Fruit fly (Drosophila melanogaster) whole organism, embryonic: ENCODE results near the gene CG17029.

Source experiments
- ATbp ChIP-seq: fragments of 200-800 bp; sonication (Bioruptor generic); optimal IDR thresholded peaks from 2 replicates; lab custom pipeline; 2017; ENCODE audit warnings: missing biosample characterization, mild to moderate bottlenecking, missing genetic modification characterization, missing genetic modification reagents
- Aef1 ChIP-seq: fragments of 200-800 bp; sonication (Bioruptor generic); IDR thresholded peaks from 3 replicates; pipeline ENCODE4 v1.3.6; 2022; ENCODE audit warnings: missing biosample characterization, missing genetic modification characterization
- Atf6 ChIP-seq: fragments of 200-800 bp; sonication (Bioruptor generic); IDR thresholded peaks from 2 replicates; pipeline ENCODE4 v1.3.6; 2022; ENCODE audit warnings: missing biosample characterization, missing genetic modification characterization
- CG10267 ChIP-seq: fragments of 200-800 bp; sonication (Bioruptor generic); optimal IDR thresholded peaks from 2 replicates; lab custom pipeline; 2018; ENCODE audit warnings: missing biosample characterization, mild to moderate bottlenecking, missing genetic modification characterization, moderate library complexity
- CG10979 ChIP-seq: fragments of 200-800 bp; sonication (Bioruptor generic); optimal IDR thresholded peaks from 2 replicates; lab custom pipeline; 2018; ENCODE audit warnings: missing biosample characterization, mild to moderate bottlenecking, missing genetic modification characterization, moderate library complexity
- CG11695 ChIP-seq: fragments of 200-800 bp; sonication (Bioruptor generic); IDR thresholded peaks from 3 replicates; pipeline ENCODE4 v1.3.6; 2022; ENCODE audit warnings: missing biosample characterization, missing genetic modification characterization
- CG12104 ChIP-seq: fragments of 200-800 bp; sonication (Bioruptor generic); optimal IDR thresholded peaks from 3 replicates; lab custom pipeline; 2016; ENCODE audit warnings: missing biosample characterization, missing genetic modification characterization
- CG13624 ChIP-seq: fragments of 200-800 bp; sonication (Bioruptor generic); optimal IDR thresholded peaks from 2 replicates; lab custom pipeline; 2016; ENCODE audit warnings: missing biosample characterization, missing genetic modification characterization
- CG14050 ChIP-seq: fragments of 200-800 bp; sonication (Bioruptor generic); IDR thresholded peaks from 3 replicates; pipeline ENCODE4 v1.3.6; 2022; ENCODE audit warnings: missing biosample characterization, missing genetic modification characterization
- CG14710 ChIP-seq: fragments of 200-800 bp; sonication (Bioruptor generic); optimal IDR thresholded peaks from 3 replicates; lab custom pipeline; 2019; ENCODE audit warnings: missing biosample characterization, mild to moderate bottlenecking, missing genetic modification characterization, moderate library complexity
- CG15073 ChIP-seq: fragments of 200-800 bp; sonication (Bioruptor generic); optimal IDR thresholded peaks from 2 replicates; lab custom pipeline; 2016; ENCODE audit warnings: missing biosample characterization, missing genetic modification characterization
- CG1647 ChIP-seq: fragments of 200-800 bp; sonication (Bioruptor generic); optimal IDR thresholded peaks from 3 replicates; lab custom pipeline; 2016; ENCODE audit warnings: missing biosample characterization, missing genetic modification characterization
- CG16815 ChIP-seq: fragments of 200-800 bp; sonication (Bioruptor generic); optimal IDR thresholded peaks from 3 replicates; lab custom pipeline; 2017; ENCODE audit warnings: missing biosample characterization, mild to moderate bottlenecking, missing genetic modification characterization
- CG17328 ChIP-seq: fragments of 200-800 bp; sonication (Bioruptor generic); IDR thresholded peaks from 2 replicates; pipeline ENCODE4 v1.3.6; 2022; ENCODE audit warnings: missing biosample characterization, missing genetic modification characterization
- CG17361 ChIP-seq: fragments of 200-800 bp; sonication (Bioruptor generic); IDR thresholded peaks from 3 replicates; pipeline ENCODE4 v1.3.6; 2022; ENCODE audit warnings: missing biosample characterization, missing genetic modification characterization
- CG2678 ChIP-seq: fragments of 200-800 bp; sonication (Bioruptor generic); optimal IDR thresholded peaks from 3 replicates; lab custom pipeline; 2019; ENCODE audit warnings: missing biosample characterization, mild to moderate bottlenecking, missing genetic modification characterization, moderate library complexity
- CG4424 ChIP-seq: fragments of 200-800 bp; sonication (Bioruptor generic); optimal IDR thresholded peaks from 3 replicates; lab custom pipeline; 2016; ENCODE audit warnings: missing biosample characterization, missing genetic modification characterization
- CG7271 ChIP-seq: fragments of 200-800 bp; sonication (Bioruptor generic); optimal IDR thresholded peaks from 2 replicates; lab custom pipeline; 2018; ENCODE audit warnings: missing biosample characterization, mild to moderate bottlenecking, missing genetic modification characterization, moderate library complexity
- CG9215 ChIP-seq: fragments of 200-800 bp; sonication (Bioruptor generic); IDR thresholded peaks from 2 replicates; pipeline ENCODE4 v1.3.6; 2022; ENCODE audit warnings: missing biosample characterization, missing genetic modification characterization
- Dip3 ChIP-seq: fragments of 200-800 bp; sonication (Bioruptor generic); optimal IDR thresholded peaks from 3 replicates; lab custom pipeline; 2016; ENCODE audit warnings: missing biosample characterization, missing genetic modification characterization
- Doc2 ChIP-seq: fragments of 200-800 bp; sonication (Bioruptor generic); IDR thresholded peaks from 2 replicates; pipeline ENCODE4 v1.3.6; 2022; ENCODE audit warnings: missing biosample characterization, missing genetic modification characterization
- E2f1 ChIP-seq: fragments of 200-800 bp; sonication (Bioruptor generic); IDR thresholded peaks from 2 replicates; pipeline ENCODE4 v1.3.6; 2022; ENCODE audit warnings: missing biosample characterization, missing genetic modification characterization
- H15 ChIP-seq: fragments of 200-800 bp; sonication (Bioruptor generic); IDR thresholded peaks from 3 replicates; pipeline ENCODE4 v1.3.6; 2022; ENCODE audit warnings: missing biosample characterization, missing genetic modification characterization
- Hmr ChIP-seq: fragments of 200-800 bp; sonication (Bioruptor generic); optimal IDR thresholded peaks from 3 replicates; lab custom pipeline; 2017; ENCODE audit warnings: mild to moderate bottlenecking, missing biosample characterization, missing genetic modification reagents, missing genetic modification characterization
- Jarid2 ChIP-seq: fragments of 200-800 bp; sonication (Bioruptor generic); optimal IDR thresholded peaks from 3 replicates; lab custom pipeline; 2017; ENCODE audit warnings: mild to moderate bottlenecking, missing biosample characterization, missing genetic modification reagents, missing genetic modification characterization
- Meics ChIP-seq: fragments of 200-800 bp; sonication (Bioruptor generic); optimal IDR thresholded peaks from 2 replicates; lab custom pipeline; 2017; ENCODE audit warnings: missing biosample characterization, mild to moderate bottlenecking, missing genetic modification characterization
- Nf-YC ChIP-seq: fragments of 200-800 bp; optimal IDR thresholded peaks from 3 replicates; lab custom pipeline; 2019; ENCODE audit warnings: missing biosample characterization, mild to moderate bottlenecking, missing genetic modification characterization, moderate library complexity
- Optix ChIP-seq: fragments of 200-800 bp; sonication (Bioruptor generic); IDR thresholded peaks from 3 replicates; pipeline ENCODE4 v1.3.6; 2022; ENCODE audit warnings: missing biosample characterization, missing genetic modification characterization
- Ptx1 ChIP-seq: fragments of 200-800 bp; sonication (Bioruptor generic); IDR thresholded peaks from 2 replicates; pipeline ENCODE4 v1.3.6; 2022; ENCODE audit warnings: missing biosample characterization, missing genetic modification characterization
- Rfx ChIP-seq: fragments of 200-800 bp; sonication (Bioruptor generic); IDR thresholded peaks from 2 replicates; pipeline ENCODE4 v1.3.6; 2022; ENCODE audit warnings: missing biosample characterization, missing genetic modification characterization
- Taf1 ChIP-seq: fragments of 200-800 bp; sonication (Bioruptor generic); IDR thresholded peaks from 2 replicates; pipeline ENCODE4 v1.3.6; 2022; ENCODE audit warnings: missing biosample characterization, missing genetic modification characterization
- ase ChIP-seq: fragments of 200-800 bp; sonication (Bioruptor generic); IDR thresholded peaks from 3 replicates; pipeline ENCODE4 v1.3.6; 2022; ENCODE audit warnings: missing biosample characterization, missing genetic modification characterization
- bcd ChIP-seq: fragments of 200-800 bp; sonication (Bioruptor generic); optimal IDR thresholded peaks from 2 replicates; lab custom pipeline; 2017; ENCODE audit warnings: missing biosample characterization, mild to moderate bottlenecking, missing genetic modification characterization
- disco-r ChIP-seq: fragments of 200-800 bp; sonication (Bioruptor generic); optimal IDR thresholded peaks from 2 replicates; lab custom pipeline; 2016; ENCODE audit warnings: missing biosample characterization, missing genetic modification characterization
- fd64A ChIP-seq: fragments of 200-800 bp; sonication (Bioruptor generic); optimal IDR thresholded peaks from 3 replicates; lab custom pipeline; 2018; ENCODE audit warnings: missing biosample characterization, mild to moderate bottlenecking, missing genetic modification characterization
- ftz-f1 ChIP-seq: fragments of 200-800 bp; sonication (Bioruptor generic); optimal IDR thresholded peaks from 2 replicates; lab custom pipeline; 2016; ENCODE audit warnings: missing biosample characterization, missing genetic modification characterization
- gce ChIP-seq: fragments of 200-800 bp; sonication (Bioruptor generic); IDR thresholded peaks from 3 replicates; pipeline ENCODE4 v1.3.6; 2022; ENCODE audit warnings: missing biosample characterization, missing genetic modification characterization
- gcm ChIP-seq: fragments of 200-800 bp; sonication (Bioruptor generic); optimal IDR thresholded peaks from 2 replicates; lab custom pipeline; 2019; ENCODE audit warnings: missing biosample characterization, mild to moderate bottlenecking, missing genetic modification characterization, moderate library complexity
- grau ChIP-seq: fragments of 200-800 bp; optimal IDR thresholded peaks from 3 replicates; lab custom pipeline; 2019; ENCODE audit warnings: missing biosample characterization, mild to moderate bottlenecking, missing genetic modification characterization, moderate library complexity
- gsb ChIP-seq: fragments of 200-800 bp; sonication (Bioruptor generic); IDR thresholded peaks from 2 replicates; pipeline ENCODE4 v1.3.6; 2022; ENCODE audit warnings: missing biosample characterization, missing genetic modification characterization
- lilli ChIP-seq: fragments of 200-800 bp; sonication (Bioruptor generic); optimal IDR thresholded peaks from 3 replicates; lab custom pipeline; 2016; ENCODE audit warnings: missing biosample characterization, missing genetic modification characterization
- mam ChIP-seq: fragments of 200-800 bp; sonication (Bioruptor generic); optimal IDR thresholded peaks from 3 replicates; lab custom pipeline; 2016; ENCODE audit warnings: missing biosample characterization, missing genetic modification characterization
- onecut ChIP-seq: fragments of 200-800 bp; sonication (Bioruptor generic); IDR thresholded peaks from 2 replicates; pipeline ENCODE4 v1.3.6; 2022; ENCODE audit warnings: missing biosample characterization, missing genetic modification characterization
- pfk ChIP-seq: fragments of 200-800 bp; sonication (Bioruptor generic); optimal IDR thresholded peaks from 2 replicates; lab custom pipeline; 2018; ENCODE audit warnings: missing biosample characterization, mild to moderate bottlenecking, missing genetic modification characterization, moderate library complexity
- rib ChIP-seq: fragments of 200-800 bp; sonication (Bioruptor generic); IDR thresholded peaks from 2 replicates; pipeline ENCODE4 v1.3.6; 2022; ENCODE audit warnings: missing biosample characterization, missing genetic modification characterization
- row ChIP-seq: fragments of 200-800 bp; sonication (Bioruptor generic); IDR thresholded peaks from 3 replicates; pipeline ENCODE4 v1.3.6; 2022; ENCODE audit warnings: missing biosample characterization, missing genetic modification characterization
- shn ChIP-seq: fragments of 200-800 bp; sonication (Bioruptor generic); optimal IDR thresholded peaks from 3 replicates; lab custom pipeline; 2016; ENCODE audit warnings: missing biosample characterization, missing genetic modification characterization
- sob ChIP-seq: fragments of 200-800 bp; sonication (Bioruptor generic); IDR thresholded peaks from 2 replicates; pipeline ENCODE4 v1.3.6; 2022; ENCODE audit warnings: missing biosample characterization, missing genetic modification characterization
- ssp ChIP-seq: fragments of 200-800 bp; sonication (Bioruptor generic); IDR thresholded peaks from 2 replicates; pipeline ENCODE4 v1.3.6; 2022; ENCODE audit warnings: missing biosample characterization, missing genetic modification characterization
- tgo ChIP-seq: fragments of 200-800 bp; sonication (Bioruptor generic); IDR thresholded peaks from 3 replicates; pipeline ENCODE4 v1.3.6; 2022; ENCODE audit warnings: missing biosample characterization, missing genetic modification characterization
- ttk ChIP-seq: fragments of 200-800 bp; sonication (Bioruptor generic); IDR thresholded peaks from 2 replicates; pipeline ENCODE4 v2.1.2; 2022; ENCODE audit warnings: missing biosample characterization, missing genetic modification characterization
- z ChIP-seq: fragments of 200-800 bp; sonication (Bioruptor generic); IDR thresholded peaks from 3 replicates; pipeline ENCODE4 v1.3.6; 2022; ENCODE audit warnings: missing biosample characterization, missing genetic modification characterization

Gene CG17029

DNA sequence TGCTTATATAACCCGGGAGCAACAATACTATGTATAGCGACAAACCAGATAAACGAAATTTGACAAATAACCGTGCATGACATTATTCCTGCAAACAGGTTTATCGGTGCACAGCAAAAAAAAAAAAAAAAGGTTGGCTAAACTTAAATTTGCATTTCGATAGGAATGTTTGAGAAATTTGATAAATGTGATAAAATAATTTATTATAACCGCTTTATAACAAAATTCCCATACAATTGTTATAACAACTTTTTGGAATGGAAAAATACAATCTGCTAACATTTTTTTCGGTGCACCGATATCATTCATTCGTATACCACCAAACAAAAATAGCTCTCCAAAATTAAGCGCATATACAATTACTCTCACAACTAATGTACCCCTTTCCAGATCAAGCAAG lies 895 bp downstream of the CG17029 start (continued):
- TF ChIP-seq ase (GFP tag; lab: Robert Waterston, UW) (peak; percentile 64; the same call in 2 of the 3 replicates), Doc2 (no peak), fd64A (no peak), row (GFP tag; lab: Robert Waterston, UW) (peak; percentile 72), CG11695 (peak; percentile 73), Atf6 (peak; percentile 52; the same call in 1 of the 2 replicates), CG12104 (peak; percentile 12), CG13624 (GFP tag; lab: Kevin White, UChicago) (peak; percentile 35), CG15073 (no peak), tgo (peak; percentile 77), shn (no peak), CG14050 (GFP tag; lab: Robert Waterston, UW) (no peak), CG14710 (tag; lab: Kevin White, UChicago) (peak; percentile 7), H15 (GFP tag; lab: Robert Waterston, UW) (peak; percentile 37; the same call in 2 of the 3 replicates), Hmr (GFP tag; lab: Kevin White, UChicago) (no peak), Jarid2 (no peak), z (no peak), ssp (peak; percentile 27; the same call in 1 of the 2 replicates), Dip3 (GFP tag; lab: Kevin White, UChicago) (no peak), CG17361 (peak; percentile 52; the same call in 2 of the 3 replicates), rib (no peak), Taf1 (0 out of 2 replicates have a peak, but pooled peaks have one; percentile 31), ATbp (GFP tag; lab: Kevin White, UChicago) (peak; percentile 26), CG10979 (tag; lab: Kevin White, UChicago) (peak; percentile 44), Nf-YC (tag; lab: Kevin White, UChicago) (peak; percentile 11), ftz-f1 (GFP tag; lab: Kevin White, UChicago) (no peak), CG16815 (GFP tag; lab: Kevin White, UChicago) (no peak), grau (tag; lab: Kevin White, UChicago) (peak; percentile 44), Optix (GFP tag; lab: Robert Waterston, UW) (no peak), onecut (GFP tag; lab: Robert Waterston, UW) (0 out of 2 replicates have a peak, but pooled peaks have one; percentile 8), Ptx1 (GFP tag; lab: Robert Waterston, UW) (peak; percentile 84), gsb (GFP tag; lab: Robert Waterston, UW) (peak; percentile 71), ttk (GFP tag; lab: Robert Waterston, UW) (peak; percentile 59), disco-r (GFP tag; lab: Kevin White, UChicago) (no peak), CG10267 (tag; lab: Kevin White, UChicago) (peak; percentile 23), bcd (GFP tag; lab: Kevin White, UChicago) (peak; percentile 39), lilli (GFP tag; lab: Kevin White, UChicago) (peak; percentile 47), Aef1 (GFP tag; lab: Robert Waterston, UW) (peak; percentile 50), CG17328 (GFP tag; lab: Robert Waterston, UW) (peak; percentile 46; the same call in 1 of the 2 replicates), CG7271 (no peak), E2f1 (GFP tag; lab: Robert Waterston, UW) (peak; percentile 59; the same call in 1 of the 2 replicates), gcm (GFP tag; lab: Kevin White, UChicago) (peak; percentile 4), mam (GFP tag; lab: Kevin White, UChicago) (peak; percentile 21), Meics (GFP tag; lab: Kevin White, UChicago) (peak; percentile 50), Rfx (GFP tag; lab: Robert Waterston, UW) (peak; percentile 79), sob (GFP tag; lab: Robert Waterston, UW) (peak; percentile 36; the same call in 1 of the 2 replicates), gce (GFP tag; lab: Robert Waterston, UW) (peak; percentile 54; the same call in 2 of the 3 replicates), CG1647 (GFP tag; lab: Kevin White, UChicago) (no peak), CG4424 (GFP tag; lab: Kevin White, UChicago) (peak; percentile 27), CG9215 (GFP tag; lab: Robert Waterston, UW) (peak; percentile 49; the same call in 1 of the 2 replicates), pfk (GFP tag; lab: Kevin White, UChicago) (no peak), CG2678 (tag; lab: Kevin White, UChicago) (peak; percentile 73)
